Worm (Caenorhabditis elegans): Measurements from ENCODE around the gene rad-23.

DNA sequence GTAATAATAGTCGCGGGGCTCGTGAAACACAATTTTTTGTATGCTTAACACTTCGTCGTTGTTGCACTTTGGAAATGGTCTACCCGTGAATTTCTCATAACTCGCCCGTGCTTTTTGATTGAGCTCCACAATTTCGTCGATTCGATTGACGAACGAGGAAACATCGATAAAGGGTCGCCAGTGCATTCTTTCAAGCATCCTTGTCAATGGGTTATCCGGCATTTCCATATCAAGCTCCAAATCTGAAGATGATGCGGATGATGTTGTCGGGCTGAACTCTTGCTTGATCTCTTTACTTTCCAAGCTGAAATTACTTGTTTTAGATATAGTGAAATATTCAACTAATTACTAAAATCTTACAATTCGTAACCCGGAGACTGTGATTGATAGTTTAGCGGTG, 24.6 kb downstream of the rad-23 start:
- TF ChIP-seq dao-5 (tag; optimal IDR thresholded peaks at IDR 0.05) (no peak), him-1 (tag; optimal IDR thresholded peaks at IDR 0.05) (no peak), W03F9.2 (tag; optimal IDR thresholded peaks at IDR 0.05) (no peak)

Measured in whole organism, L4/young adult.